Worm (Caenorhabditis elegans) whole organism, young adult: ENCODE results near the gene Y46G5A.8.

ENCODE experiments used
- B0019.2 ChIP-seq: fragments of 200-800 bp; sonication (Bioruptor generic); conservative IDR thresholded peaks from 2 replicates; pipeline ENCODE4 v1.3.6; 2022; ENCODE audit warnings: missing genetic modification reagents, missing genetic modification characterization, missing compliant biosample characterization
- ama-1 ChIP-seq, 3 experiments: fragments of 150-350 bp in 1 of 3; sonication (generic microtip) in 2 of 3; optimal IDR thresholded peaks; 2 replicates each; lab custom pipeline; 2014 to 2018; ENCODE audit warnings: missing biosample characterization in 2 of 3, missing genetic modification characterization in 2 of 3, missing genetic modification reagents in 2 of 3
- dpl-1 ChIP-seq: fragments of 150-350 bp; optimal IDR thresholded peaks from 2 replicates; lab custom pipeline; 2014; ENCODE audit warnings: missing biosample characterization, missing genetic modification reagents, missing genetic modification characterization
- hmg-20 ChIP-seq: fragments of 200-800 bp; sonication (Bioruptor generic); IDR thresholded peaks from 2 replicates; pipeline ENCODE4 v1.3.6; 2022; ENCODE audit warnings: missing genetic modification reagents, missing genetic modification characterization, missing compliant biosample characterization
- lin-54 ChIP-seq: fragments of 200-800 bp; sonication (Bioruptor generic); optimal IDR thresholded peaks from 2 replicates; lab custom pipeline; 2018; ENCODE audit warnings: mild to moderate bottlenecking, missing genetic modification characterization, missing compliant biosample characterization
- pha-4 ChIP-seq: fragments of 150-350 bp; sonication (generic microtip); optimal IDR thresholded peaks from 2 replicates; lab custom pipeline; 2014; ENCODE audit warnings: missing biosample characterization, missing genetic modification reagents, missing genetic modification characterization
- ztf-6 ChIP-seq: fragments of 200-800 bp; sonication (Bioruptor generic); IDR thresholded peaks from 2 replicates; pipeline ENCODE4 v1.3.6; 2022; ENCODE audit warnings: missing genetic modification reagents, missing genetic modification characterization, missing compliant biosample characterization

ce11 chrII:12790392-12790791 lies 34.3 kb downstream of the Y46G5A.8 start:
- TF ChIP-seq pha-4 (tag; lab: Kevin White, UChicago) = no peak
- TF ChIP-seq ztf-6 (GFP tag; lab: Robert Waterston, UW) = no peak
- TF ChIP-seq dpl-1 (GFP tag; lab: Kevin White, UChicago) = no peak
- no peak for TF ChIP-seq ama-1 (optimal IDR thresholded peaks at IDR 0.05; lab: Kevin White, UChicago)
- TF ChIP-seq ama-1 (GFP tag; optimal IDR thresholded peaks at IDR 0.05; lab: Kevin White, UChicago) = no peak
- TF ChIP-seq B0019.2 (GFP tag; lab: Robert Waterston, UW) = no peak
- no peak for TF ChIP-seq hmg-20 (GFP tag; lab: Robert Waterston, UW)
- TF ChIP-seq lin-54 (GFP tag; lab: Kevin White, UChicago) = no peak
